Worm (Caenorhabditis elegans) whole organism, L4 larva: ENCODE results near the gene let-754.

ENCODE experiments used
- D1046.2 ChIP-seq: fragments of 200-800 bp; sonication (Bioruptor generic); IDR thresholded peaks from 2 replicates; pipeline ENCODE4 v1.3.6; 2022; ENCODE audit warnings: missing genetic modification characterization, missing compliant biosample characterization
- F49E8.2 ChIP-seq: sonication (generic microtip); optimal IDR thresholded peaks from 2 replicates; lab custom pipeline; 2016; ENCODE audit warnings: missing compliant biosample characterization, mild to moderate bottlenecking, missing genetic modification characterization, borderline replicate concordance
- R02D3.7 ChIP-seq: fragments of 150-350 bp; sonication (generic microtip); optimal IDR thresholded peaks from 3 replicates; lab custom pipeline; 2014; ENCODE audit warnings: missing biosample characterization, missing genetic modification characterization
- T20F7.1 ChIP-seq: fragments of 200-800 bp; sonication (Bioruptor generic); optimal IDR thresholded peaks from 2 replicates; lab custom pipeline; 2018; ENCODE audit warnings: mild to moderate bottlenecking, missing genetic modification characterization, missing compliant biosample characterization
- Y5F2A.4 ChIP-seq: fragments of 200-800 bp; sonication (Bioruptor generic); optimal IDR thresholded peaks from 2 replicates; lab custom pipeline; 2018; ENCODE audit warnings: mild to moderate bottlenecking, missing genetic modification characterization, missing compliant biosample characterization
- ZK337.2 ChIP-seq: fragments of 200-800 bp; sonication (Bioruptor generic); IDR thresholded peaks from 2 replicates; pipeline ENCODE4 v1.3.6; 2022; ENCODE audit warnings: missing genetic modification reagents, missing genetic modification characterization, missing compliant biosample characterization
- aha-1 ChIP-seq: fragments of 150-350 bp; peaks from one replicate; lab custom pipeline; 2014; ENCODE audit warnings: missing biosample characterization, missing genetic modification characterization
- aly-2 ChIP-seq: sonication (generic microtip); optimal IDR thresholded peaks from 2 replicates; lab custom pipeline; 2018; ENCODE audit warnings: missing biosample characterization, missing genetic modification characterization
- arid-1 ChIP-seq: fragments of 200-800 bp; sonication (Bioruptor generic); conservative IDR thresholded peaks from 2 replicates; pipeline ENCODE4 v1.3.6; 2022; ENCODE audit warnings: missing genetic modification reagents, missing genetic modification characterization, missing compliant biosample characterization
- attf-4 ChIP-seq: sonication (generic microtip); optimal IDR thresholded peaks from 3 replicates; lab custom pipeline; 2017; ENCODE audit warnings: missing biosample characterization, missing genetic modification characterization
- ceh-44 ChIP-seq: fragments of 200-800 bp; sonication (Bioruptor generic); IDR thresholded peaks from 2 replicates; pipeline ENCODE4 v1.3.6; 2022; ENCODE audit warnings: missing genetic modification reagents, missing genetic modification characterization, missing compliant biosample characterization
- ceh-82 ChIP-seq: sonication (generic microtip); optimal IDR thresholded peaks from 2 replicates; lab custom pipeline; 2017; ENCODE audit warnings: missing biosample characterization, missing genetic modification characterization
- ctbp-1 ChIP-seq: fragments of 200-800 bp; sonication (Bioruptor generic); IDR thresholded peaks from 2 replicates; pipeline ENCODE4 v1.3.6; 2022; ENCODE audit warnings: missing genetic modification reagents, missing genetic modification characterization, missing compliant biosample characterization
- egl-27 ChIP-seq: sonication (generic microtip); optimal IDR thresholded peaks from 3 replicates; lab custom pipeline; 2017; ENCODE audit warnings: missing biosample characterization, missing genetic modification reagents, missing genetic modification characterization
- egl-43 ChIP-seq: fragments of 200-800 bp; sonication (Bioruptor generic); IDR thresholded peaks from 2 replicates; pipeline ENCODE4 v1.3.6; 2022; ENCODE audit warnings: missing genetic modification reagents, missing genetic modification characterization, missing compliant biosample characterization
- gei-8 ChIP-seq: fragments of 200-800 bp; sonication (Bioruptor generic); optimal IDR thresholded peaks from 2 replicates; lab custom pipeline; 2018; ENCODE audit warnings: mild to moderate bottlenecking, missing genetic modification characterization, missing compliant biosample characterization
- hlh-30 ChIP-seq: sonication (generic microtip); optimal IDR thresholded peaks from 2 replicates; lab custom pipeline; 2017; ENCODE audit warnings: antibody characterized with exemption, mild to moderate bottlenecking, missing genetic modification characterization, missing compliant biosample characterization; ENCODE audit not compliant: insufficient read depth
- jun-1 ChIP-seq: fragments of 150-350 bp; optimal IDR thresholded peaks from 2 replicates; lab custom pipeline; 2014; ENCODE audit warnings: missing biosample characterization, missing genetic modification reagents, missing genetic modification characterization
- lin-13 ChIP-seq: fragments of 150-350 bp; optimal IDR thresholded peaks from 2 replicates; lab custom pipeline; 2014; ENCODE audit warnings: missing biosample characterization, missing genetic modification reagents, missing genetic modification characterization
- lin-39 ChIP-seq: fragments of 150-350 bp; optimal IDR thresholded peaks from 2 replicates; lab custom pipeline; 2014; ENCODE audit warnings: missing biosample characterization, missing genetic modification reagents, missing genetic modification characterization
- lir-3 ChIP-seq: sonication (generic microtip); optimal IDR thresholded peaks from 2 replicates; lab custom pipeline; 2016; ENCODE audit warnings: mild to moderate bottlenecking, missing genetic modification characterization, missing compliant biosample characterization
- madf-9 ChIP-seq: fragments of 200-800 bp; sonication (Bioruptor generic); conservative IDR thresholded peaks from 2 replicates; pipeline ENCODE4 v1.3.6; 2022; ENCODE audit warnings: missing genetic modification reagents, missing genetic modification characterization, missing compliant biosample characterization
- mes-2 ChIP-seq: sonication (generic microtip); optimal IDR thresholded peaks from 2 replicates; lab custom pipeline; 2016; ENCODE audit warnings: missing genotype, mild to moderate bottlenecking, missing genetic modification characterization, missing compliant biosample characterization; ENCODE audit not compliant: poor library complexity, severe bottlenecking
- mxl-2 ChIP-seq: fragments of 200-800 bp; sonication (Bioruptor generic); conservative IDR thresholded peaks from 2 replicates; pipeline ENCODE4 v1.3.6; 2022; ENCODE audit warnings: missing genetic modification reagents, missing genetic modification characterization, missing compliant biosample characterization
- nhr-48 ChIP-seq: sonication (generic microtip); optimal IDR thresholded peaks from 2 replicates; lab custom pipeline; 2016; ENCODE audit warnings: mild to moderate bottlenecking, missing genetic modification characterization, missing compliant biosample characterization
- nhr-6 ChIP-seq: fragments of 150-350 bp; optimal IDR thresholded peaks from 2 replicates; lab custom pipeline; 2014; ENCODE audit warnings: missing biosample characterization, missing genetic modification characterization
- nhr-77 ChIP-seq: fragments of 150-350 bp; optimal IDR thresholded peaks from 2 replicates; lab custom pipeline; 2014; ENCODE audit warnings: missing biosample characterization, missing genetic modification characterization
- php-3 ChIP-seq: fragments of 200-800 bp; sonication (Bioruptor generic); IDR thresholded peaks from 2 replicates; pipeline ENCODE4 v1.3.6; 2022; ENCODE audit warnings: missing genetic modification reagents, missing genetic modification characterization, missing compliant biosample characterization
- pqm-1 ChIP-seq: sonication (generic microtip); optimal IDR thresholded peaks from 2 replicates; lab custom pipeline; 2017; ENCODE audit warnings: missing biosample characterization, missing genetic modification characterization
- set-16 ChIP-seq: fragments of 200-800 bp; sonication (Bioruptor generic); IDR thresholded peaks from 2 replicates; pipeline ENCODE4 v1.3.6; 2022; ENCODE audit warnings: missing genetic modification reagents, missing genetic modification characterization, missing compliant biosample characterization
- snpc-4 ChIP-seq: fragments of 150-350 bp; optimal IDR thresholded peaks from 2 replicates; lab custom pipeline; 2014; ENCODE audit warnings: missing biosample characterization, missing genetic modification characterization
- spr-3 ChIP-seq: fragments of 200-800 bp; sonication (Bioruptor generic); optimal IDR thresholded peaks from 2 replicates; lab custom pipeline; 2018; ENCODE audit warnings: mild to moderate bottlenecking, missing genetic modification characterization, missing compliant biosample characterization
- unc-62 ChIP-seq, 3 experiments: fragments of 150-350 bp in 1 of 3; sonication (generic microtip); optimal IDR thresholded peaks in 2 of 3; peaks in 1 of 3; 1 replicate in 1 of 3; 2 replicates in 2 of 3; lab custom pipeline; 2014 to 2017; ENCODE audit warnings: missing biosample characterization in 3 of 3, missing genetic modification characterization in 3 of 3, missing genetic modification reagents in 3 of 3, missing genotype in 1 of 3
- vab-7 ChIP-seq: fragments of 200-800 bp; sonication (Bioruptor generic); IDR thresholded peaks from 2 replicates; pipeline ENCODE4 v1.3.6; 2022; ENCODE audit warnings: missing genetic modification reagents, missing genetic modification characterization, missing compliant biosample characterization
- zip-11 ChIP-seq: fragments of 200-800 bp; sonication (Bioruptor generic); IDR thresholded peaks from 2 replicates; pipeline ENCODE4 v1.3.6; 2022; ENCODE audit warnings: missing genetic modification characterization, missing compliant biosample characterization
- zip-2 ChIP-seq: fragments of 150-350 bp; optimal IDR thresholded peaks from 2 replicates; lab custom pipeline; 2014; ENCODE audit warnings: missing biosample characterization, missing genetic modification characterization
- ztf-11 ChIP-seq: fragments of 150-350 bp; optimal IDR thresholded peaks from 2 replicates; lab custom pipeline; 2014; ENCODE audit warnings: missing biosample characterization, missing genetic modification characterization

Gene let-754

DNA sequence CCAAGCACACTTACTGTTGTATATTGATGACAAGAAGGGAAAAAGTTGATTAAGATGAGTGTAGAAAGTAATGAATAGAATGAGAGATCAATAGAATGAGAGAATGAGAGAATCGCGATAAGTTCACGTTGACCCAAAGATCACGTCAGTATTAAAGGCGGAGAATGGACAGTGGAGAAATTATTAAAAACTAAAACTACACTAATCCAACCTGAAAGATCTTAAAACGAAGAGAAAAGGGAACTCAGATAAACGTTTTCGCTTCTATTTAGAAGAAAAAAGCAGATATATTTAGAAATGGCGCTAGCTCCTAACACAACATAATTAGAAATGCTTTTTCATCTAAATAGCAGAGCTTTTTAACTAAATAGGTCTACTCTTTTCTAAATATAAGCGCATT, at the start of gene let-754:
let-754 (minus strand) TSS at position 101 of the 400 bp plus-strand sequence.
- no peak for TF ChIP-seq aly-2
- TF ChIP-seq ZK337.2 = no peak
- no peak for TF ChIP-seq egl-27
- TF ChIP-seq ctbp-1 = no peak
- TF ChIP-seq hlh-30 (tag; lab: Kevin White, UChicago) = no peak
- TF ChIP-seq ceh-44 (GFP tag; lab: Robert Waterston, UW) = no peak
- no peak for TF ChIP-seq R02D3.7
- TF ChIP-seq Y5F2A.4 (GFP tag; lab: Kevin White, UChicago) = no peak
- no peak for TF ChIP-seq spr-3 (GFP tag; lab: Kevin White, UChicago)
- TF ChIP-seq F49E8.2 = no peak
- no peak for TF ChIP-seq mxl-2 (GFP tag; lab: Robert Waterston, UW)
- TF ChIP-seq lin-39 (tag; lab: Kevin White, UChicago) = no peak
- no peak for TF ChIP-seq unc-62 (GFP tag; optimal IDR thresholded peaks at IDR 0.05 in 1 of 2; lab: Kevin White, UChicago)
- TF ChIP-seq unc-62 (tag; optimal IDR thresholded peaks at IDR 0.05; lab: Kevin White, UChicago) = no peak
- no peak for TF ChIP-seq mes-2 (tag; lab: Kevin White, UChicago)
- no peak for TF ChIP-seq ztf-11 (tag; lab: Kevin White, UChicago)
- no peak for TF ChIP-seq zip-11
- TF ChIP-seq attf-4 (tag; lab: Kevin White, UChicago) = no peak
- TF ChIP-seq jun-1 = no peak
- TF ChIP-seq snpc-4 (tag; lab: Kevin White, UChicago) = no peak

ce11 chrIII:8001557-8001956, 48.4 kb upstream of the let-754 start:
- TF ChIP-seq aha-1 (tag; lab: Kevin White, UChicago) (peak; percentile 67), madf-9 (GFP tag; lab: Robert Waterston, UW) (no peak)

DNA sequence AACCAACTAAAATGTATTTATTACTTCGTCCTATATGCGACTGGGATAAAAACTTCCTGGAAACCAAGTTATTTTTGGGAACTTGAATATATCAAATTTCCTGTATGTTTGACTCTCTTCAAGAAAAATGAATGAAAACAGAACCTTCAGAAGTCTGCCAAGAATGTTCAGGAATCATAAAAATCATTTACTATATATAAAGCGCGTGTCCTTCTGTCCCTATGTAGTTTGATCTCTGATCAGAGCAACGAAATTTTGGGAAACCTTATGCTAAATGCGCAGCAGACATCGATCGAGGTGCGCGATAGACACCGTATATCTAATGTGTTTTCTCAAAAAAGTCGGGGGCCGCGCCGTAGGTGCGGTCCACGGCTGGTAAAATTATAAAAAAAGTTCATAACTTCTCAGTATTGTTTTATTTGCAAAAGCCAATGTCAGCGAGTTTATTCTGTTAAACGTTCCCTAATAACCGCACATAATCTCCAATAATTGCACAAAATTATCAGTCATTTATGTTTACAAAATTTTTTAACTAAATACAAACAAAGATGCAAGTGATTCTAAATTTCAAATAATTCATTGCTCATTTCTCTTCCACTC, 44.4 kb upstream of the let-754 start:
- TF ChIP-seq gei-8 (GFP tag; lab: Kevin White, UChicago) = no peak
- no peak for TF ChIP-seq php-3 (GFP tag; lab: Robert Waterston, UW)
- no peak for TF ChIP-seq D1046.2 (GFP tag; lab: Robert Waterston, UW)
- TF ChIP-seq pqm-1 (tag; lab: Kevin White, UChicago) = no peak
- TF ChIP-seq Y5F2A.4 (GFP tag; lab: Kevin White, UChicago) = no peak
- no peak for TF ChIP-seq zip-2 (tag; lab: Kevin White, UChicago)
- no peak for TF ChIP-seq ceh-82 (tag; lab: Kevin White, UChicago)

DNA sequence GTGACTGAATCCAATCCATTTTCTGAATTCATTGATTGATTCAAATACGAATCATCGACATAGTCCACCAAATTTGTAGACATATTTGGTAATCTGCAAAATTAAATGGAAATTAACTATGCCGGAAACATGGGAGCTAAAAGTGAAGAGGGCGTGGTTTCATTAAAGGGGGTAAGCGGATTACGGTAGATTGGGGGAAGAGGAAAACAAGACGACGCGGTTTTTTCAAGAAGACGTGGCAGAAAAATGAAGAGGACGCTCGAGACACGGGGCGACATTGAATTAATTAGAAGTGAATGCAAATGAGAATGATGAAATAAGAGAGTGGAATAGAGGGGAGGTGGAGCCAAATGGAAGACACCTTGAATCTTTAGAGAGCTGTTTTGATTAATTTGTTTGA, 43.2 kb upstream of the let-754 start, which contains the start of gene npr-17:
npr-17 (minus strand) TSS at position 101 of the 400 bp plus-strand sequence.
- TF ChIP-seq aha-1 (tag; lab: Kevin White, UChicago) (peak; percentile 50), nhr-77 (no peak), nhr-48 (tag; lab: Kevin White, UChicago) (no peak)

ce11 chrIII:7986585-7987171, 33.6 kb upstream of the let-754 start, which contains the start of gene hrpk-2:
Gene hrpk-2 (plus strand): TSS chrIII:7987121.
- TF ChIP-seq ZK337.2 (no peak), R02D3.7 (no peak), set-16 (no peak), vab-7 (no peak), arid-1 (GFP tag; lab: Robert Waterston, UW) (no peak), lin-13 (GFP tag; lab: Kevin White, UChicago) (no peak), T20F7.1 (no peak), lir-3 (no peak), egl-43 (GFP tag; lab: Robert Waterston, UW) (no peak), nhr-6 (no peak), zip-2 (tag; lab: Kevin White, UChicago) (no peak), mes-2 (tag; lab: Kevin White, UChicago) (no peak)
